Fruit fly (Drosophila melanogaster) S2 (cell line): Measurements from ENCODE around the gene Vps4.
"Not testable (repeated sequence)": the region's sequence is repeated elsewhere in the genome, so short reads cannot be mapped to it uniquely, and the experiment has no call there.

Source experiments
- CG8478 ChIP-seq: fragments of >200 bp; optimal IDR thresholded peaks from 2 replicates; lab custom pipeline; 2018
- CTCF ChIP-seq, 2 experiments: fragments of >200 bp; optimal IDR thresholded peaks; 2 replicates each; lab custom pipeline; 2018

Gene Vps4

DNA sequence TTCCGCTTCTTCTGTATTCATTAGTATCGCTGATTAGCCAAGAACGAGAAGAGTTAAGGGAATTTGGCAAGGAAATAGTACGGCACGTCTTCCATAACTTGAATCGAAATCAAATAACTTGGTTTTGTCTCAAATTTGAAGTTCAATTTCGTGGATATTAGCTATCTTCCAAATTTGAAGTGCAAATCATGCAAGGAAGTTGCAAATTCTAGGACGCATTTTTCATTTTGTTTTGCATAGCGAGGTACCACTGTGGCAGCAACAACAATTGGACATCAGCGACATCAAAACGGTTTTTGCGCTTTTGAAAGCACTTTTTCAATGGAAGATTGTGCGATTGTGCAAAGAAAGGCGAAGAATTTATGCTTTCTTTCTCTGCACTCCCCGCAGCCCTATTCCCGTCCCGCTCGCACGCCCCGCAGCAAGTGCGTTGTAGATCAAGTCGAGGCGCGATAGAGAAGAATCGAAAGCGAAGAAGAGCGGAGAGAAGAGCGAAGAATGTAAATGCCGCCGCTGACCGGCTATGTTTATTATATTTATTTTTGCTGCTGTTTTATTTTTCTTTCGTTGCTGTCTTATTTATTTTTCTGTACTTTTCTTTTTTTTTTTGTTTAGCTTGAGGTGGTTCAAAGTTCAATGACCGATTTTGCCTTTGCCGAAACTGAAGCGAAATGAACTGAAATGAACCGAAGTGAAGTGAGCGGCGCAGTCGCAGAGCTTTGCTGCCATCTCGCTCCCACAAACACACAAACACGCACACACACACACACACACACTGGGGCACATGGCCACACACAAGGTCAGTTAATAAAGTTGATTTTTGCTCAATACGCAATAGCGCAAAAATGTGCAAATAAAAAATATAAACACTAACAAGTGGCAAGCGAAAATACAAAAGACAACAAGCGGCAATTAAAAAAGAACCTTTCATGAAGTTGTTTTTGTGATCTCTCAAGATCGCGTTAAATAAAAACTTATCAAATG is 26.1 kb upstream of the Vps4 start:
- TF ChIP-seq CG8478 = no peak
- TF ChIP-seq CTCF (optimal IDR thresholded peaks at IDR 0.05; lab: Kevin White, UChicago) = no peak

- no peak for TF ChIP-seq CG8478
- TF ChIP-seq CTCF (optimal IDR thresholded peaks at IDR 0.05; lab: Kevin White, UChicago) = peak; percentile 74 to 76
Observed at dm6 chrX:17882769-17883168, 24.7 kb upstream of the Vps4 start.

dm6 chrX:17883418-17883817 is 24.1 kb upstream of the Vps4 start, which contains the start of gene CG12985:
Gene CG12985, plus strand, starts transcription at chrX:17883718.
- no peak for TF ChIP-seq CG8478
- TF ChIP-seq CTCF (optimal IDR thresholded peaks at IDR 0.05; lab: Kevin White, UChicago) = no peak

- TF ChIP-seq CG8478 (no peak), CTCF (optimal IDR thresholded peaks at IDR 0.05; lab: Kevin White, UChicago) (peak; percentile 84 to 87)
Observed at dm6 chrX:17884567-17884966, 22.9 kb upstream of the Vps4 start.

- TF ChIP-seq CTCF (optimal IDR thresholded peaks at IDR 0.05; lab: Kevin White, UChicago) = peak in 1 of 2 experiments; percentile 3
- TF ChIP-seq CG8478 = no peak
Observed at dm6 chrX:17885295-17885694, 22.2 kb upstream of the Vps4 start.

- TF ChIP-seq CG8478 = no peak
- TF ChIP-seq CTCF (optimal IDR thresholded peaks at IDR 0.05; lab: Kevin White, UChicago) = no peak
Observed at dm6 chrX:17886107-17886448, 21.4 kb upstream of the Vps4 start.

- no peak for TF ChIP-seq CTCF (optimal IDR thresholded peaks at IDR 0.05; lab: Kevin White, UChicago)
- no peak for TF ChIP-seq CG8478
Observed at dm6 chrX:17886449-17887207, 20.9 kb upstream of the Vps4 start.

DNA sequence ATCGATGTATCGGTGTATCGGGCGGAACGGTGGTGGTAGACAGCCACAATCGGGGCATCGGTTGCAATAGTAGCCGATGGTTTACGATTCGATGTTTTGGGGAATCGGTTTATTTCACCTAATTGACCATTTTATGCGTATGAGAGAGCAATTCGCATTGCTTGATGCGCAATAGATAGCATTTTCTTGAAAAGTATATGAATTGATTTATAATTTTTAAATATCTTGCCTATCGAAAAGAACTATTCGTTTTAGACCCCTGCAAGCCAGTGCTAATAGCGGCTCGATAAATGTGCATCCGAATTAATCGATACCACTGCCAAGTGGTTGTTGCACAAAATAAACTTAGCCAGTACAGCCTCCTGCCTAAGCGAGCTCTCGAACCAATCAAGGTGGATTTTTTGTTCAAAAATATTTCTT is 20.3 kb upstream of the Vps4 start, which contains the start of gene mnb:
Gene mnb (minus strand): TSS at position 15 of the 420 bp plus-strand sequence.
- peak; percentile 24 to 58 for TF ChIP-seq CTCF (optimal IDR thresholded peaks at IDR 0.05; lab: Kevin White, UChicago)
- TF ChIP-seq CG8478 = no peak

dm6 chrX:17887877-17888276 is 19.6 kb upstream of the Vps4 start, which contains the start of gene CG6788:
Gene CG6788, plus strand, starts transcription at chrX:17888177.
- TF ChIP-seq CTCF (optimal IDR thresholded peaks at IDR 0.05; lab: Kevin White, UChicago) = no peak
- TF ChIP-seq CG8478 = no peak

DNA sequence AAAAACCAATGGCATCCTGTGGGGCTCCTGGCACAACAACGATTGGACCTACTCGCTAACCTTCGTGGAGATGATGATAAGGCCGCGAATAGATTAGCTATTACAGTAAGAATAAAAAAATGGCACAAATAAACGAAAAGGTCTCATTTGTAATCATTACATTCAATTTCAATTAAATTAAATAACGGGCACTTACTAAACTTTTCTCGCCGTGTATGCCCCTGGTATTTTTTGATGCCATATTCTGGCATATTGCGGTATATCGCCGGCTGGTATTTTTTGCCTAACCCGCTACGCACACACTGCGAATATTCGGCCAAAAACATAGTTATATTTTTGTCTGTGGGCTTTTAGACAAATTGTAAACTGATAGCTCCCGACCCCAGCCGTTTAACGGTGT is 18.2 kb upstream of the Vps4 start, which contains the start of gene Gss1:
Gene Gss1 (plus strand): TSS at position 301 of the 400 bp plus-strand sequence.
- TF ChIP-seq CG8478; CTCF (optimal IDR thresholded peaks at IDR 0.05; lab: Kevin White, UChicago): not testable (repeated sequence)

DNA sequence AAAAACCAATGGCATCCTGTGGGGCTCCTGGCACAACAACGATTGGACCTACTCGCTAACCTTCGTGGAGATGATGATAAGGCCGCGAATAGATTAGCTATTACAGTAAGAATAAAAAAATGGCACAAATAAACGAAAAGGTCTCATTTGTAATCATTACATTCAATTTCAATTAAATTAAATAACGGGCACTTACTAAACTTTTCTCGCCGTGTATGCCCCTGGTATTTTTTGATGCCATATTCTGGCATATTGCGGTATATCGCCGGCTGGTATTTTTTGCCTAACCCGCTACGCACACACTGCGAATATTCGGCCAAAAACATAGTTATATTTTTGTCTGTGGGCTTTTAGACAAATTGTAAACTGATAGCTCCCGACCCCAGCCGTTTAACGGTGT is 8.1 kb upstream of the Vps4 start, which contains the start of gene Gss2:
Gene Gss2 (plus strand): TSS at position 301 of the 400 bp plus-strand sequence.
- not testable (repeated sequence) for TF ChIP-seq CTCF (optimal IDR thresholded peaks at IDR 0.05; lab: Kevin White, UChicago); CG8478

DNA sequence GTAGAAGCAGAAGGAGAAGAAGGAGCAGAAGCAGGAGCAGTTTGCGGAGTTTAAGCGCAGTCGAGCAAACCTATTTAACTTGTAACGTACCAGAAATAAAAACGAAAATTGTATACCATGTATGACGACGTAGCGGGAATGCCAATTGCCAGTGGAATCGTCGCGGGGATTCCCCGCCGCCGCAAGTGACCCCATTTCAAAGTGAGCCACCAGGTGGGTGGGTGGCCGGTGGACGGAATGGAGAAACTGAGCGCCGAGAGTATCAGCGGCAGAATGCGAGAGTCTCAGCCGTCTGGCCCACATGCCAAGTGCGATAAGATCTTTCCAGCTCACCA is 3.1 kb downstream of the Vps4 start:
- TF ChIP-seq CG8478 (no peak), CTCF (optimal IDR thresholded peaks at IDR 0.05; lab: Kevin White, UChicago) (no peak)

dm6 chrX:17910941-17911703 is 3.6 kb downstream of the Vps4 start, which contains the start of gene CG6847:
Gene CG6847, plus strand, starts transcription at chrX:17911462.
- TF ChIP-seq CG8478 (no peak), CTCF (optimal IDR thresholded peaks at IDR 0.05; lab: Kevin White, UChicago) (no peak)

DNA sequence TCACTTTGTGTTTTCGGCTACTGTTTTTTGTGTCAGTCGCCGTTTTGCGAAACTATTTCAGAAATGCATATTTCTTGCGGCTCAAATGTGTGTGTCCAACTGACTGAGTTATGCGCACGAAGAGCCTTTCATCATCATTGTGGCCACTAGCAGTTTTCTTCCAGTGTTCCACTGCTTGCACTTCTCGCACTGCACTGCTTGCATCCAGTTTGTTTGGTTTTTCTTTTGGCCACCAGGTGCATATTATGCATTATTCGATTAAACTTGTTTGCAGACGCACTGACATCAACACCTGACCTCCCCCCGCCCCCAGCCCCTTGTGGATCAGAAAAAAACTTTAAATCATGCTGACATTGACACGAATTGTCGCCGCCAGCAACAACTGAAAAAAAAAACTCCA is 5.0 kb downstream of the Vps4 start:
- TF ChIP-seq CTCF (optimal IDR thresholded peaks at IDR 0.05; lab: Kevin White, UChicago) (peak; percentile 43 to 58), CG8478 (no peak)

DNA sequence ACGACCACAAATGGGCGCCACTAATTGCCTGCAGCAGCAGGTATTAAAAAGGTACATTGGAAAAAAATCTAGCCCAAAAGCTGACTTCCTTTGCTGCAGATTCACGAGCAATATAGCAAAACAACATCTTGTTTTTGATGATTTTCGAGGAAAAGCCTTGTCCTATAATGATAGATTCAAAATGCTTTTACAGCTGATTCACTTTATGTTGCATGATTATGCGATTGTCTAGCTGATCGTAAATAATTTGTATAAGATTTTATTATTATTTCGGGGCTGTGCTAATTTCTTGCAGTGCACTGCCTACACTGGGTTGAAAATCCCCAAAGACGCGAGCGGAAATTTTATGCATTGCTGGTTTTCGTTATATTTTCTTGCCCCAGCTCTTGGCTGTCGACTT is 7.0 kb downstream of the Vps4 start:
- no peak for TF ChIP-seq CTCF (optimal IDR thresholded peaks at IDR 0.05; lab: Kevin White, UChicago)
- TF ChIP-seq CG8478 = no peak
